Fruit fly (Drosophila melanogaster): Measurements from ENCODE around the gene jigr1.
A peak's percentile ranks its signal among the peaks of the same experiment; 100 is the strongest.

Gene jigr1

DNA sequence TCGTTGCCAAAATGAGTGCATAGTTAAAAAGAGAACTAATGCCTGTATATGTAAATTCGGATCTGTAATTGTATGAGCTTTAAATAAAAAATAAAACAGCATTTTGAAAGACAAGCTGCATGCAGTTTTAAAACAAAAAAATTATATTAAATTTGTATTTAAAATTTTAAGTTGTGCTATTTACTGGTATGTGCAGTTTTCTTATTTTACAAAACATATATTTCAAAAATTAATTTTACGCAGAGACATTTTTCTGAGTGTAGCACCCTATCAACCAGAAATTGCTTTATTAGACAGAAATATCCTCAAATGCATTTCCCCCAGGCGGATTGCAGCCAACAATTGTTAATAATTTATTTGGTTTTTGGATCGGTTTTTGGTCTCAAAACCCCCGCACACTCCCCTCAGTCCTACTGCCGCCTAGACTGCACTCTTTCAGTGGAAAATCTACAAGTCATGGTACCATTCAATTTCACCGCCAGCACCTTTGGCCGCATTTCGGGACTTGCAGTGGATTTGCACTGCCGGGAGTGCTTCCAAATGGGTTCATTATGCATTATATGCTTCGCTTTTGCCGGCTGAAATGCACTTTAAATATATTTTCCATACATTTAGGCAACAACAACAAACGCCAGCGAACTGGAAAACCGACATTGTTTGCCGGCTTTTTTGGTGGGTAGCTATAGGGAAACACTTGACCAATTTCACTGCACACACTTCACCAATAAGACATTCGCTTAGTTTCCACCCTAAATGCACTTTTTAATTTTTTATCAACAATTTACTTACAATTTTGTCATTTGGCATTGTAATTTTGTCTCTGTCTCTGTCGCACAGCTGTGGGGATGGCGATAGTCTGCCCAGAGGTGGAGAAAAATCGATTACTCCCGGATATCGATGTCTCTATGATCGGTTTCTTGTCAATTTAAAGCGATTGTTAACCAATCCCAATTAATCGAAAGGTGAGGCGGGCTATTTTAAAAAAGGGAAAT, 13.5 kb upstream of the jigr1 start, which contains the start of gene Npl4 (continued):
- TF ChIP-seq sna (GFP tag; IDR thresholded peaks at IDR 0.05; ENCODE audit: partially characterized antibody) (peak; percentile 87), CG9797 (GFP tag; optimal IDR thresholded peaks at IDR 0.05) (peak; percentile 36), ttk (GFP tag; IDR thresholded peaks at IDR 0.05) (no peak), Mes4 (GFP tag; optimal IDR thresholded peaks at IDR 0.05) (no peak), stwl (tag; optimal IDR thresholded peaks at IDR 0.05) (peak; percentile 67), Hr39 (optimal IDR thresholded peaks at IDR 0.05) (no peak), usp (GFP tag; optimal IDR thresholded peaks at IDR 0.05) (no peak), Ssrp (tag; optimal IDR thresholded peaks at IDR 0.05) (peak; percentile 31), nom (GFP tag; optimal IDR thresholded peaks at IDR 0.05) (no peak), CG6765 (GFP tag; optimal IDR thresholded peaks at IDR 0.05) (no peak), luna (GFP tag; optimal IDR thresholded peaks at IDR 0.05) (no peak), lmd (GFP tag; IDR thresholded peaks at IDR 0.05) (no peak), Mad (GFP tag; optimal IDR thresholded peaks at IDR 0.05) (no peak), CG4707 (GFP tag; optimal IDR thresholded peaks at IDR 0.05) (no peak), phol (tag; optimal IDR thresholded peaks at IDR 0.05) (peak; percentile 16), stc (GFP tag; IDR thresholded peaks at IDR 0.05) (peak; percentile 52; the same call in 1 of the 2 replicates), Rx (GFP tag; IDR thresholded peaks at IDR 0.05) (no peak), tup (GFP tag; optimal IDR thresholded peaks at IDR 0.05) (no peak), Trl (optimal IDR thresholded peaks at IDR 0.05) (no peak), Trl (GFP tag; optimal IDR thresholded peaks at IDR 0.05) (no peak), gcm (GFP tag; optimal IDR thresholded peaks at IDR 0.05) (no peak), dan (GFP tag; IDR thresholded peaks at IDR 0.05) (no peak), Nf-YC (tag; optimal IDR thresholded peaks at IDR 0.05) (no peak), ase (GFP tag; IDR thresholded peaks at IDR 0.05) (no peak), CG11560 (tag; IDR thresholded peaks at IDR 0.05) (no peak), fd3F (GFP tag; optimal IDR thresholded peaks at IDR 0.05) (no peak), CoRest (tag; optimal IDR thresholded peaks at IDR 0.05) (no peak), CG6689 (GFP tag; IDR thresholded peaks at IDR 0.05) (no peak), Rfx (GFP tag; IDR thresholded peaks at IDR 0.05) (0 out of 2 replicates have a peak, but pooled peaks have one; percentile 14), Hr78 (GFP tag; optimal IDR thresholded peaks at IDR 0.05) (no peak), CG12299 (tag; optimal IDR thresholded peaks at IDR 0.05) (no peak), ap (GFP tag; IDR thresholded peaks at IDR 0.05) (no peak), CTCF (GFP tag; optimal IDR thresholded peaks at IDR 0.05) (peak; percentile 15), corto (GFP tag; optimal IDR thresholded peaks at IDR 0.05) (no peak), CG11723 (GFP tag; optimal IDR thresholded peaks at IDR 0.05) (no peak), oc (tag; optimal IDR thresholded peaks at IDR 0.05) (no peak), danr (GFP tag; IDR thresholded peaks at IDR 0.05) (no peak), YL-1 (GFP tag; optimal IDR thresholded peaks at IDR 0.05) (peak; percentile 37), ems (GFP tag; optimal IDR thresholded peaks at IDR 0.05) (no peak), ab (GFP tag; optimal IDR thresholded peaks at IDR 0.05) (no peak), CG3995 (GFP tag; optimal IDR thresholded peaks at IDR 0.05) (no peak), CG2889 (GFP tag; IDR thresholded peaks at IDR 0.05) (no peak), ranshi (GFP tag; IDR thresholded peaks at IDR 0.05) (0 out of 2 replicates have a peak, but pooled peaks have one; percentile 31), chinmo (GFP tag; IDR thresholded peaks at IDR 0.05; ENCODE audit: partially characterized antibody) (peak; percentile 94), CG17359 (tag; optimal IDR thresholded peaks at IDR 0.05) (no peak), CG15011 (GFP tag; optimal IDR thresholded peaks at IDR 0.05) (no peak), CG42726 (GFP tag; IDR thresholded peaks at IDR 0.05; ENCODE audit: partially characterized antibody) (peak; percentile 59; the same call in 1 of the 2 replicates), Dad (GFP tag; optimal IDR thresholded peaks at IDR 0.05) (no peak), Asciz (GFP tag; optimal IDR thresholded peaks at IDR 0.05) (no peak), CG3726 (GFP tag; IDR thresholded peaks at IDR 0.05) (no peak)
